Fruit fly (Drosophila melanogaster): ENCODE measurements around the gene Rab5.

DNA sequence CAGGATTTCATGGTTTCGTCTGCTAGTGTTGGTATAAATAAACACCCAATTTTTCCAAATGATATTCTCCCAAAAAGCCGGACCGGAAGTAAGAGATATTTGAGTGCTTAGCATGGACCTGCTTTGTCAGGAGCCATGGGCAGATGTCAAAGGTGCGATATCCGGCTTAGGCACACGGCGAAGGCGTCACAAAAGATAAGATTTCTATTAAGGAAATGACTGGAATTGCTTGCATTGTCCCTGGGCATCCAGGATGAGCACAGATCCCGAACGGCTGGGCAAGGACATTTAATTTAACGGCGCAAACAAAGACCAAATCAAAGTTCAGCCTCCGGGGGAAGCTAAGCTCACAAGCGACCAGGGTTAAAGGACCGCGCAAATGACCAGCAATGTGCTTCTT is 20.6 kb upstream of the Rab5 start, which contains the start of gene CG3557:
- TF ChIP-seq rn (GFP tag; IDR thresholded peaks at IDR 0.05) (no peak), EcR (GFP tag; optimal IDR thresholded peaks at IDR 0.05) (no peak), fd96Ca (GFP tag; IDR thresholded peaks at IDR 0.05) (no peak), CG9948 (tag; optimal IDR thresholded peaks at IDR 0.05) (no peak), CG8301 (tag; optimal IDR thresholded peaks at IDR 0.05) (no peak), CG8159 (tag; optimal IDR thresholded peaks at IDR 0.05) (no peak), gl (tag; optimal IDR thresholded peaks at IDR 0.05) (no peak), CG15710 (tag; optimal IDR thresholded peaks at IDR 0.05) (no peak), Snoo (tag; optimal IDR thresholded peaks at IDR 0.05) (no peak), CG4496 (GFP tag; IDR thresholded peaks at IDR 0.05) (no peak), Ets98B (GFP tag; IDR thresholded peaks at IDR 0.05) (no peak), CG14655 (GFP tag; optimal IDR thresholded peaks at IDR 0.05) (no peak), CG34367 (tag; optimal IDR thresholded peaks at IDR 0.05) (no peak), CG17806 (tag; optimal IDR thresholded peaks at IDR 0.05) (no peak)

All from whole organism, pupa.